Fruit fly (Drosophila melanogaster): ENCODE data around the gene Ocho.

Gene Ocho

DNA sequence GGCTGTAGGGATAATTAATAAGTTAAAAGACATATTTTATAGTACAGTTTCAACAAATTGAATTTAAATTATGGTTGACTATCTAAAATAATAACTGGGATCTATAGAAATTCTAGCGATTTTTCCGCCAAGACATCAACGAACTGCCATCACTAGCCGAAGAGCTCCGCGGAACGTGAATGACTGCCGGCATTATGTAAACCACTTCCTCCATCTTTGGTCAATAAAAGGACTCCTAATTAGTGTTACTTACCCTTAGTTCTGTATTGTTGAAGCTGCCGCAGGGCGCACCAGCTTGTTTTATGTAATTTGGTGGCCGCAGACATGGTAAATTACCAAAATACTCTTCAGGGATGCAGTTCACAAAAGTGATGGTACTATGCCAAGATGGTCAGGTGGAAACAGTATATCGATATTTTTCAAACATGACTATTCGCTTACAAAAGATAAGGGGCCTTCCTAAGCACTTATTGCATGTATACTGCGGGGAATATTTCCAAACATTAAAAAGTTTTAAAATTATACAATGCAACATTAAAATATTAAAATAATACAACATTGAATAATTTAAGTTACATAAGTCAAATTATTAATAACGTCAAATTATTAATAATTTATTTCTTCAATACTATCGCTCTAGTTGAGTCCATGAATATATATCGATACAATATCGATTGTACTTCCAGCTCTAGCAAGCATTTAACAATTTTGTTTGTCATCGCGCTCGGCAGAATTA lies 24.8 kb downstream of the Ocho start, which contains the start of the genes mRpL39 and Prosbeta2 (continued):
- peak; percentile 35 for TF ChIP-seq esn (GFP tag; optimal IDR thresholded peaks at IDR 0.05)
- TF ChIP-seq Lpt (GFP tag; optimal IDR thresholded peaks at IDR 0.05): peak; percentile 23
- no peak for TF ChIP-seq Eip75B (GFP tag; optimal IDR thresholded peaks at IDR 0.05)
- no peak for TF ChIP-seq CG31627 (GFP tag; optimal IDR thresholded peaks at IDR 0.05)
- peak; percentile 77 for TF ChIP-seq eg (GFP tag; IDR thresholded peaks at IDR 0.05)
- no peak for TF ChIP-seq CG6808 (GFP tag; optimal IDR thresholded peaks at IDR 0.05)
- peak; percentile 29 for TF ChIP-seq CG10669 (GFP tag; optimal IDR thresholded peaks at IDR 0.05)
- no peak for TF ChIP-seq Hr39 (GFP tag; optimal IDR thresholded peaks at IDR 0.05)
- TF ChIP-seq Sox14 (GFP tag; optimal IDR thresholded peaks at IDR 0.05): no peak
- no peak for TF ChIP-seq pdm3 (GFP tag; optimal IDR thresholded peaks at IDR 0.05)
- TF ChIP-seq CG32006 (GFP tag; optimal IDR thresholded peaks at IDR 0.05): no peak
- TF ChIP-seq CG8119 (GFP tag; IDR thresholded peaks at IDR 0.05): no peak; the same call in 2 of the 3 replicates
- TF ChIP-seq CG11294 (GFP tag; IDR thresholded peaks at IDR 0.05): peak; percentile 56; the same call in 1 of the 2 replicates
- no peak for TF ChIP-seq OdsH (GFP tag; optimal IDR thresholded peaks at IDR 0.05)
- no peak for TF ChIP-seq Hr4 (GFP tag; optimal IDR thresholded peaks at IDR 0.05)
- peak; percentile 27; the same call in 1 of the 2 replicates for TF ChIP-seq Gug (GFP tag; IDR thresholded peaks at IDR 0.05)
- TF ChIP-seq spab (GFP tag; optimal IDR thresholded peaks at IDR 0.05): no peak
- TF ChIP-seq CG3032 (tag; optimal IDR thresholded peaks at IDR 0.05): peak; percentile 78
- no peak for TF ChIP-seq net (GFP tag; optimal IDR thresholded peaks at IDR 0.05)
- no peak for TF ChIP-seq CG6163 (GFP tag; IDR thresholded peaks at IDR 0.05)
- no peak for TF ChIP-seq CG6854 (GFP tag; optimal IDR thresholded peaks at IDR 0.05)

DNA sequence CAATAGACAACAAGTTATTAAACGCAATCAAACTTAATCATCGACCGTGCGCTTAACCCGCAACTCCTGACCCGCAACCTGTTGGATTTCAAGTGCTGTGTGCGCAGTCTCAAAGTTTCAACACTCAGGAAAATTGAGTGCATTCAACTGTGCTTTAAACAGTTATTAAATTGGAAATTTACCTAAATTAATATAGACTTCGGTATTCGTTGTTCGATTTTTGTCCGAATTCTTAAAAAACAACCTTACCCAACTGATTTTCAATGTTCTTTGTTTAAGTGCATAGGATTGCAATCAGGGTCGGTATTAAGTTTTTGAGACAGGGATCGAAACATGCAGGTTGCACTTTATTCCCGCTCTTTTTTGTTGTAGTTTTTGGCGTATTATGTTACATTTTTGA lies 30.4 kb downstream of the Ocho start:
- TF ChIP-seq CG4318 (GFP tag; optimal IDR thresholded peaks at IDR 0.05) (no peak), Met (GFP tag; optimal IDR thresholded peaks at IDR 0.05) (peak; percentile 60), dac (GFP tag; optimal IDR thresholded peaks at IDR 0.05) (peak; percentile 9), CG10631 (GFP tag; optimal IDR thresholded peaks at IDR 0.05) (peak; percentile 46), Sox15 (GFP tag; optimal IDR thresholded peaks at IDR 0.05) (no peak), Hr39 (GFP tag; optimal IDR thresholded peaks at IDR 0.05) (peak; percentile 64), lz (GFP tag; optimal IDR thresholded peaks at IDR 0.05) (peak; percentile 55), CG1621 (tag; optimal IDR thresholded peaks at IDR 0.05) (peak; percentile 22), fkh (GFP tag; optimal IDR thresholded peaks at IDR 0.05) (no peak), CG7368 (GFP tag; optimal IDR thresholded peaks at IDR 0.05) (peak; percentile 43), CG34406 (GFP tag; optimal IDR thresholded peaks at IDR 0.05) (peak; percentile 52), CG31627 (GFP tag; optimal IDR thresholded peaks at IDR 0.05) (peak; percentile 39), Sox102F (GFP tag; optimal IDR thresholded peaks at IDR 0.05) (peak; percentile 63), CG8119 (GFP tag; IDR thresholded peaks at IDR 0.05) (peak; percentile 80), Blimp-1 (GFP tag; optimal IDR thresholded peaks at IDR 0.05) (no peak), svp (GFP tag) (peak; percentile 72), CG8632 (GFP tag; optimal IDR thresholded peaks at IDR 0.05) (peak; percentile 6), CG32006 (GFP tag; optimal IDR thresholded peaks at IDR 0.05) (no peak), CG15336 (GFP tag; IDR thresholded peaks at IDR 0.05) (peak; percentile 76), Hr4 (GFP tag; optimal IDR thresholded peaks at IDR 0.05) (peak; percentile 67), CG6792 (GFP tag; optimal IDR thresholded peaks at IDR 0.05) (peak; percentile 32), cyc (GFP tag; optimal IDR thresholded peaks at IDR 0.05) (peak; percentile 51), Hr38 (GFP tag; optimal IDR thresholded peaks at IDR 0.05) (no peak), Ets96B (tag; optimal IDR thresholded peaks at IDR 0.05) (peak; percentile 57), acj6 (GFP tag; optimal IDR thresholded peaks at IDR 0.05) (peak; percentile 52), Lpt (GFP tag; optimal IDR thresholded peaks at IDR 0.05) (peak; percentile 46), CG6808 (GFP tag; optimal IDR thresholded peaks at IDR 0.05) (no peak), fd59A (GFP tag; optimal IDR thresholded peaks at IDR 0.05) (no peak), CG10669 (GFP tag; optimal IDR thresholded peaks at IDR 0.05) (peak; percentile 59), Sox14 (GFP tag; optimal IDR thresholded peaks at IDR 0.05) (peak; percentile 64), dsx (GFP tag; optimal IDR thresholded peaks at IDR 0.05; ENCODE audit: poor library complexity, severe bottlenecking) (no peak), Gug (GFP tag; IDR thresholded peaks at IDR 0.05) (peak; percentile 34; the same call in 1 of the 2 replicates), Eip93F (GFP tag; optimal IDR thresholded peaks at IDR 0.05) (no peak), eg (GFP tag; IDR thresholded peaks at IDR 0.05) (peak; percentile 78), pdm3 (GFP tag; optimal IDR thresholded peaks at IDR 0.05) (peak; percentile 60), achi (GFP tag; optimal IDR thresholded peaks at IDR 0.05) (peak; percentile 63), salr (GFP tag; optimal IDR thresholded peaks at IDR 0.05) (peak in 1 of 2 experiments; percentile 6), CG16779 (tag; optimal IDR thresholded peaks at IDR 0.05) (no peak)

Measured in whole organism, prepupa.